Worm (Caenorhabditis elegans): ENCODE data around the gene F54D10.4.

ce11 chrII:3850655-3851054 is 43.8 kb upstream of the F54D10.4 start, which contains the start of gene nhr-72:
- TF ChIP-seq dao-5 (tag; optimal IDR thresholded peaks at IDR 0.05) (no peak), him-1 (tag; optimal IDR thresholded peaks at IDR 0.05) (no peak), W03F9.2 (tag; optimal IDR thresholded peaks at IDR 0.05) (no peak)

Measured in whole organism, L4/young adult.